Fruit fly (Drosophila melanogaster) whole organism, adult: ENCODE results near the gene CG32055.

Experiments used
- CG11617 ChIP-seq: fragments of 200-800 bp; sonication (Bioruptor generic); optimal IDR thresholded peaks from 2 replicates; lab custom pipeline; 2017; ENCODE audit warnings: mild to moderate bottlenecking, missing biosample characterization, missing genetic modification reagents, missing genetic modification characterization
- CG12768 ChIP-seq: fragments of 200-800 bp; sonication (Bioruptor generic); optimal IDR thresholded peaks from 2 replicates; lab custom pipeline; 2017; ENCODE audit warnings: missing biosample characterization, missing genetic modification characterization, mild to moderate bottlenecking, moderate library complexity, missing genetic modification reagents
- CG14711 ChIP-seq: fragments of 200-800 bp; sonication (Bioruptor generic); optimal IDR thresholded peaks from 2 replicates; lab custom pipeline; 2018; ENCODE audit warnings: missing biosample characterization, mild to moderate bottlenecking, missing genetic modification characterization, moderate library complexity
- CG1620 ChIP-seq: fragments of 200-800 bp; sonication (Bioruptor generic); optimal IDR thresholded peaks from 2 replicates; lab custom pipeline; 2016; ENCODE audit warnings: missing biosample characterization, missing genetic modification characterization
- CG33017 ChIP-seq: fragments of 200-800 bp; sonication (Bioruptor generic); optimal IDR thresholded peaks from 2 replicates; lab custom pipeline; 2018; ENCODE audit warnings: missing biosample characterization, mild to moderate bottlenecking, missing genetic modification characterization, moderate library complexity
- CG5204 ChIP-seq: fragments of 200-800 bp; sonication (Bioruptor generic); optimal IDR thresholded peaks from 2 replicates; lab custom pipeline; 2016; ENCODE audit warnings: missing biosample characterization, missing genetic modification characterization
- CG7045 ChIP-seq: fragments of 200-800 bp; sonication (Bioruptor generic); optimal IDR thresholded peaks from 2 replicates; lab custom pipeline; 2017; ENCODE audit warnings: missing biosample characterization, mild to moderate bottlenecking, missing genetic modification characterization
- CG7101 ChIP-seq: fragments of 200-800 bp; sonication (Bioruptor generic); optimal IDR thresholded peaks from 2 replicates; lab custom pipeline; 2018; ENCODE audit warnings: missing biosample characterization, mild to moderate bottlenecking, missing genetic modification characterization, moderate library complexity
- Clk ChIP-seq: fragments of 200-800 bp; sonication (Bioruptor generic); optimal IDR thresholded peaks from 2 replicates; lab custom pipeline; 2017; ENCODE audit warnings: missing biosample characterization, missing genetic modification characterization
- Crg-1 ChIP-seq: fragments of 200-800 bp; sonication (Bioruptor generic); optimal IDR thresholded peaks from 2 replicates; lab custom pipeline; 2016; ENCODE audit warnings: missing biosample characterization, missing genetic modification characterization
- Hr96 ChIP-seq: fragments of 200-800 bp; sonication (Bioruptor generic); optimal IDR thresholded peaks from 2 replicates; lab custom pipeline; 2016; ENCODE audit warnings: missing biosample characterization, missing genetic modification characterization
- Mnt ChIP-seq: fragments of 200-800 bp; sonication (Bioruptor generic); optimal IDR thresholded peaks from 2 replicates; lab custom pipeline; 2016; ENCODE audit warnings: missing biosample characterization, mild to moderate bottlenecking, missing genetic modification characterization
- bab1 ChIP-seq: fragments of 200-800 bp; sonication (Bioruptor generic); optimal IDR thresholded peaks from 3 replicates; lab custom pipeline; 2019; ENCODE audit warnings: missing biosample characterization, mild to moderate bottlenecking, missing genetic modification characterization, moderate library complexity
- cic ChIP-seq: fragments of 200-800 bp; sonication (Bioruptor generic); optimal IDR thresholded peaks from 2 replicates; lab custom pipeline; 2017; ENCODE audit warnings: missing biosample characterization, mild to moderate bottlenecking, missing genetic modification characterization, moderate library complexity
- cnc ChIP-seq, 2 experiments: fragments of >200 bp; optimal IDR thresholded peaks; 2 replicates each; lab custom pipeline; 2017
- kay ChIP-seq: fragments of 200-800 bp; sonication (Bioruptor generic); peaks from one replicate; lab custom pipeline; 2016; ENCODE audit warnings: missing biosample characterization, missing genetic modification characterization, borderline replicate concordance
- ovo ChIP-seq: fragments of 200-800 bp; sonication (Bioruptor generic); optimal IDR thresholded peaks from 2 replicates; lab custom pipeline; 2016; ENCODE audit warnings: missing biosample characterization, missing genetic modification characterization
- pad ChIP-seq: fragments of 200-800 bp; sonication (Bioruptor generic); optimal IDR thresholded peaks from 3 replicates; lab custom pipeline; 2017; ENCODE audit warnings: missing biosample characterization, missing genetic modification characterization, mild to moderate bottlenecking, moderate library complexity, missing genetic modification reagents
- tj ChIP-seq: fragments of 200-800 bp; sonication (Bioruptor generic); optimal IDR thresholded peaks from 3 replicates; lab custom pipeline; 2017; ENCODE audit warnings: missing biosample characterization, mild to moderate bottlenecking, missing genetic modification characterization, moderate library complexity
- toe ChIP-seq: fragments of 200-800 bp; sonication (Bioruptor generic); optimal IDR thresholded peaks from 2 replicates; lab custom pipeline; 2016; ENCODE audit warnings: missing biosample characterization, missing genetic modification characterization

Gene CG32055

DNA sequence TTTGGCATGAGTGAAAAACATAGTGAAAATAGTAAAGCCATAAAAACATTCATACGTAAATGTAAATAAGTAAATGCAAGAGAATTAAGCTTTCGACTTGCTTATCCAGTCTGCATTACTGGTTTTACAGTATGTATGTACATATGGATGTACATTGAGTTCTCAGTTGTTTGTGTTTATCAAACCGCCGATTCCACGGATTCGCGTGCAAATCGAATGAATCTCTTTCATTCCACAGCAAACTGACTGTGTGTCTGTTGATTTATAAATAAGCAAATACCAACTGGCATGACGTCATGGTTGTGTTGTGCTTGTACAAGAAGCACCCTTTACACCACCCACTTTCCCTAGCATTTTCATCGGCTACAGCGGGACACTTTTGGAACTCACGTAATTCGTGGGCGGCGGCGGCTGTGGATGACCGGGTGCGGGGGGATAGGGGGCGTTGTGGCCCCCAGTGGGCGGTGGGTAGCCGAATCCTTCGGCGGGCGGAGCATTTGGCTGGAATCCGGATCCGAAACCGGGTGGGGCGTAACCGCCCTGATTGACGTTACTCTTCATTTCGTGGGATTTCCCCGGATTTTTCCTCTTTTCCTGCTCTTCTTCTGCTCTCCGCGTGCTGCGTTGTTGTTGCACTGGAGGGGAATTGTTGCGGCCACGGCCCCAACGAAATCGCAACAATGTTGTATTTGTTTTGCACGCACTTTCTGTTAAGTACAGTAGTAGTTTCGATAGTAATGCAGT lies 4.7 kb upstream of the CG32055 start:
- TF ChIP-seq bab1 (GFP tag; lab: Kevin White, UChicago) = no peak
- TF ChIP-seq kay (GFP tag; lab: Kevin White, UChicago) = no peak
- TF ChIP-seq CG5204 (GFP tag; lab: Kevin White, UChicago) = no peak
- TF ChIP-seq cnc (optimal IDR thresholded peaks at IDR 0.05; lab: Kevin White, UChicago) = no peak
- no peak for TF ChIP-seq Crg-1
- TF ChIP-seq Clk (GFP tag; lab: Kevin White, UChicago) = no peak
- no peak for TF ChIP-seq tj (GFP tag; lab: Kevin White, UChicago)
- no peak for TF ChIP-seq CG7101 (tag; lab: Kevin White, UChicago)
- no peak for TF ChIP-seq toe (GFP tag; lab: Kevin White, UChicago)
- no peak for TF ChIP-seq CG12768 (GFP tag; lab: Kevin White, UChicago)
- no peak for TF ChIP-seq CG33017 (tag; lab: Kevin White, UChicago)
- TF ChIP-seq ovo = no peak

DNA sequence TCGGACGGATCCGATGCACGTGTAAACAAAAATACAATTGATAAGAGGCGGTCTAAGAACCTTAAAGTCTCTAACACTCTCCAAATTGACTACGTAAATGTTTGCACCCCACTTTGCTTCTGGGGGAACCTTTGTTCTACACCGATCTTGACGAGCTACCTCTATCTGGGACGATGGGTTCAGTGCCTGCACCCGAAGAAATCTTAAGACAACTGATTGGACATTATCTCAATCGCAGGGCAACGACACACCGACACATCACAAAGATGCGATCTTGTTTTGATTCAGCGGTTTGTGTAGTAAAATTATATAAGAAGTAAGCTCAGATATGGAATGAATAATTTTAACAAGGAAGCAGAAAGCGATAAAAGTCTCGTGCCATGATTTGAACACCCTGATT lies 3.4 kb upstream of the CG32055 start:
- TF ChIP-seq CG14711 = no peak
- TF ChIP-seq toe (GFP tag; lab: Kevin White, UChicago) = no peak
- no peak for TF ChIP-seq cic (GFP tag; lab: Kevin White, UChicago)

dm6 chr3L:10215365-10215764 lies 4.6 kb downstream of the CG32055 start, which contains the start of gene CG8065:
TSS of gene CG8065 (plus strand) at chr3L:10215665.
- TF ChIP-seq tj (GFP tag; lab: Kevin White, UChicago) (no peak), Mnt (GFP tag; lab: Kevin White, UChicago) (no peak), kay (GFP tag; lab: Kevin White, UChicago) (no peak), Hr96 (GFP tag; lab: Kevin White, UChicago) (no peak), CG33017 (tag; lab: Kevin White, UChicago) (no peak), pad (GFP tag; lab: Kevin White, UChicago) (no peak), CG12768 (GFP tag; lab: Kevin White, UChicago) (no peak), ovo (no peak)

DNA sequence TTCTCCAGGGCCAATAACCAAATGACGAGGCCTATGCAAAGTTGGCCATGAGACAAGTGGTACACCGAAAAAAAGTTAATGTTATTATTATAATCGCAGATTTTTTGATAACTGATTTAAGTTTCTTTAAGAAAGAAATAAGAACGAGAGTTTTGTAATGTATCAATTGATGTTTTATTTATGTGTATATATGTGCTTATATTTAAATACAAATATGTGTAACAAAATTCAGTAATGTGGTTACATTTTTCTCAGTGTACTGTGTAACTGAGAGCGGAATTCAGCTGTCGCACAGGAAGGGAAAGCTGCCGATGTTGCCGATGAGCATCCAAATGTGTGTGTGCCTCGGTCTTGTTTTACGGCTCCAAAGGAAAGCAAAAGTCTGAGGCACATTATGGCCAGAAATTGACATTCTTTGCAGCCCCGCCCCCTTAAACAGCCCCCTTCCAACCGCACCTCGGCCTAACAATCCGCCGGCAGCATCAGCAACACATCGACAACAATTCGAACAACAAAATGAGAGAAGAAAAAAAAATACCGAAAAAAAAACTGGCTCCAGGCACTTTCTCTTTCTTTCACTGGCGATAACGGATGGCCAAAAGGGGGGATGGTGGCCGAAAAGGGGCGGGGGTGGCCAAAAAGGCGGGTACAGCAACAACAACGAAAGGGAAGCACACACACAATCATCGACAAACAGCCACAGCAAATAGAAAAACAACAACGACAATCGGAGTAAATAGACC lies 13.6 kb downstream of the CG32055 start:
- no peak for TF ChIP-seq CG7101 (tag; lab: Kevin White, UChicago)
- TF ChIP-seq CG14711 = no peak
- TF ChIP-seq kay (GFP tag; lab: Kevin White, UChicago) = no peak
- no peak for TF ChIP-seq cic (GFP tag; lab: Kevin White, UChicago)
- no peak for TF ChIP-seq ovo
- no peak for TF ChIP-seq cnc (optimal IDR thresholded peaks at IDR 0.05; lab: Kevin White, UChicago)
- TF ChIP-seq CG12768 (GFP tag; lab: Kevin White, UChicago) = no peak
- no peak for TF ChIP-seq CG11617 (GFP tag; lab: Kevin White, UChicago)
- no peak for TF ChIP-seq CG1620 (GFP tag; lab: Kevin White, UChicago)
- no peak for TF ChIP-seq toe (GFP tag; lab: Kevin White, UChicago)
- no peak for TF ChIP-seq pad (GFP tag; lab: Kevin White, UChicago)
- no peak for TF ChIP-seq CG33017 (tag; lab: Kevin White, UChicago)
- no peak for TF ChIP-seq CG7045 (GFP tag; lab: Kevin White, UChicago)
- TF ChIP-seq Crg-1 = no peak
- no peak for TF ChIP-seq CG5204 (GFP tag; lab: Kevin White, UChicago)
- TF ChIP-seq Mnt (GFP tag; lab: Kevin White, UChicago) = no peak
- TF ChIP-seq Hr96 (GFP tag; lab: Kevin White, UChicago) = no peak
- no peak for TF ChIP-seq tj (GFP tag; lab: Kevin White, UChicago)
- TF ChIP-seq bab1 (GFP tag; lab: Kevin White, UChicago) = no peak
- TF ChIP-seq Clk (GFP tag; lab: Kevin White, UChicago) = no peak

DNA sequence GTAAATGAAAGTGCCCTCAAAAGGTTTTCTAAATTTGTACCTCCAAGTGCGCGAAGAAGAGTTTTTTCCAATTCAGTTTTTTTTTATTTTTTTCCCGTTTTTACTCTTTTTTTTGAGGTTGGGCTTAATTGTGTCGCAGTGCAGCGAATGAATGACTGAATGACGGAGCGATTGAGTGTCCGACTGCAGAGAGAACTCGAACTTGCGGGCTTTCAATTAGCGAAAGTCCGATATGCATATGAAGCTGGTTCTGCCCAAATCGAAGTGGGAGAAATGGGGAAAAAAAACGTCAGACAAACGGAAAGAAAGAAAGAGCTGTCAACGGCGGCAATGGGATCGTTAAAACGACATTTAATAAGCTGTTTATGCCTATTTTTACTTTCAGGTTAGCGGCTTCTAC lies 14.1 kb downstream of the CG32055 start:
- no peak for TF ChIP-seq Mnt (GFP tag; lab: Kevin White, UChicago)
- no peak for TF ChIP-seq Hr96 (GFP tag; lab: Kevin White, UChicago)
- TF ChIP-seq CG7045 (GFP tag; lab: Kevin White, UChicago) = no peak
- no peak for TF ChIP-seq kay (GFP tag; lab: Kevin White, UChicago)
- TF ChIP-seq CG7101 (tag; lab: Kevin White, UChicago) = no peak
- no peak for TF ChIP-seq tj (GFP tag; lab: Kevin White, UChicago)
- no peak for TF ChIP-seq bab1 (GFP tag; lab: Kevin White, UChicago)
- TF ChIP-seq CG12768 (GFP tag; lab: Kevin White, UChicago) = no peak
- TF ChIP-seq cnc (optimal IDR thresholded peaks at IDR 0.05; lab: Kevin White, UChicago) = no peak
- TF ChIP-seq CG11617 (GFP tag; lab: Kevin White, UChicago) = no peak

- TF ChIP-seq Crg-1 = no peak
- TF ChIP-seq cic (GFP tag; lab: Kevin White, UChicago) = no peak
- TF ChIP-seq CG12768 (GFP tag; lab: Kevin White, UChicago) = no peak
- TF ChIP-seq tj (GFP tag; lab: Kevin White, UChicago) = no peak
- no peak for TF ChIP-seq CG5204 (GFP tag; lab: Kevin White, UChicago)
- TF ChIP-seq kay (GFP tag; lab: Kevin White, UChicago) = no peak
- no peak for TF ChIP-seq CG11617 (GFP tag; lab: Kevin White, UChicago)
- no peak for TF ChIP-seq CG33017 (tag; lab: Kevin White, UChicago)
- no peak for TF ChIP-seq CG1620 (GFP tag; lab: Kevin White, UChicago)
- TF ChIP-seq CG7101 (tag; lab: Kevin White, UChicago) = no peak
- no peak for TF ChIP-seq ovo
- TF ChIP-seq toe (GFP tag; lab: Kevin White, UChicago) = no peak
- TF ChIP-seq pad (GFP tag; lab: Kevin White, UChicago) = no peak
- no peak for TF ChIP-seq cnc (optimal IDR thresholded peaks at IDR 0.05; lab: Kevin White, UChicago)
- no peak for TF ChIP-seq Hr96 (GFP tag; lab: Kevin White, UChicago)
- no peak for TF ChIP-seq CG7045 (GFP tag; lab: Kevin White, UChicago)
- TF ChIP-seq CG14711 = no peak
- no peak for TF ChIP-seq bab1 (GFP tag; lab: Kevin White, UChicago)
- TF ChIP-seq Clk (GFP tag; lab: Kevin White, UChicago) = no peak
Measured at dm6 chr3L:10204669-10205068, 15.3 kb downstream of the CG32055 start.
